Fruit fly (Drosophila melanogaster) whole organism, prepupa: ENCODE measurements around the gene Sap130.

Source experiments
- Blimp-1 ChIP-seq: fragments of 200-800 bp; sonication (Bioruptor generic); optimal IDR thresholded peaks from 3 replicates; lab custom pipeline; 2017; ENCODE audit warnings: missing biosample characterization, missing genetic modification characterization, mild to moderate bottlenecking, moderate library complexity, missing genetic modification reagents
- CG10669 ChIP-seq: fragments of 200-800 bp; sonication (Bioruptor generic); optimal IDR thresholded peaks from 3 replicates; lab custom pipeline; 2018; ENCODE audit warnings: missing biosample characterization, mild to moderate bottlenecking, missing genetic modification characterization, moderate library complexity
- CG11294 ChIP-seq: fragments of 200-800 bp; sonication (Bioruptor generic); IDR thresholded peaks from 2 replicates; pipeline ENCODE4 v1.3.6; 2022; ENCODE audit warnings: missing biosample characterization, missing genetic modification characterization
- CG11902 ChIP-seq: fragments of 200-800 bp; sonication (Bioruptor generic); optimal IDR thresholded peaks from 3 replicates; lab custom pipeline; 2016; ENCODE audit warnings: missing biosample characterization, missing genetic modification characterization
- CG3032 ChIP-seq: fragments of 200-800 bp; optimal IDR thresholded peaks from 2 replicates; lab custom pipeline; 2019; ENCODE audit warnings: missing biosample characterization, mild to moderate bottlenecking, missing genetic modification characterization, moderate library complexity
- CG31627 ChIP-seq: fragments of 200-800 bp; sonication (Bioruptor generic); optimal IDR thresholded peaks from 3 replicates; lab custom pipeline; 2016; ENCODE audit warnings: missing biosample characterization, missing genetic modification characterization
- CG6163 ChIP-seq: fragments of 200-800 bp; sonication (Bioruptor generic); IDR thresholded peaks from 3 replicates; pipeline ENCODE4 v1.3.6; 2022; ENCODE audit warnings: missing biosample characterization, missing genetic modification characterization
- CG6276 ChIP-seq: fragments of 200-800 bp; sonication (Bioruptor generic); optimal IDR thresholded peaks from 2 replicates; lab custom pipeline; 2017; ENCODE audit warnings: missing biosample characterization, mild to moderate bottlenecking, missing genetic modification characterization
- CG6792 ChIP-seq: fragments of 200-800 bp; sonication (Bioruptor generic); optimal IDR thresholded peaks from 3 replicates; lab custom pipeline; 2016; ENCODE audit warnings: missing biosample characterization, missing genetic modification characterization
- CG6854 ChIP-seq: fragments of 200-800 bp; sonication (Bioruptor generic); optimal IDR thresholded peaks from 2 replicates; lab custom pipeline; 2017; ENCODE audit warnings: missing biosample characterization, mild to moderate bottlenecking, missing genetic modification characterization
- CG8319 ChIP-seq: fragments of 200-800 bp; sonication (Bioruptor generic); optimal IDR thresholded peaks from 3 replicates; lab custom pipeline; 2016; ENCODE audit warnings: missing biosample characterization, missing genetic modification characterization
- CG8632 ChIP-seq: fragments of 200-800 bp; sonication (Bioruptor generic); optimal IDR thresholded peaks from 3 replicates; lab custom pipeline; 2016; ENCODE audit warnings: missing biosample characterization, missing genetic modification characterization
- CG9139 ChIP-seq: fragments of 200-800 bp; sonication (Bioruptor generic); optimal IDR thresholded peaks from 3 replicates; lab custom pipeline; 2017; ENCODE audit warnings: missing biosample characterization, mild to moderate bottlenecking, missing genetic modification characterization
- Eip93F ChIP-seq: fragments of 200-800 bp; sonication (Bioruptor generic); optimal IDR thresholded peaks from 2 replicates; lab custom pipeline; 2016; ENCODE audit warnings: missing biosample characterization, mild to moderate bottlenecking, missing genetic modification characterization
- Ets96B ChIP-seq: fragments of 200-800 bp; optimal IDR thresholded peaks from 2 replicates; lab custom pipeline; 2019; ENCODE audit warnings: missing biosample characterization, mild to moderate bottlenecking, missing genetic modification characterization, moderate library complexity
- Hr39 ChIP-seq: fragments of 200-800 bp; sonication (Bioruptor generic); optimal IDR thresholded peaks from 2 replicates; lab custom pipeline; 2016; ENCODE audit warnings: missing biosample characterization, missing genetic modification characterization
- Hr4 ChIP-seq: fragments of 200-800 bp; sonication (Bioruptor generic); optimal IDR thresholded peaks from 3 replicates; lab custom pipeline; 2016; ENCODE audit warnings: missing biosample characterization, missing genetic modification characterization
- Smox ChIP-seq: fragments of 200-800 bp; sonication (Bioruptor generic); optimal IDR thresholded peaks from 3 replicates; lab custom pipeline; 2016; ENCODE audit warnings: missing biosample characterization, missing genetic modification characterization
- Sox102F ChIP-seq: fragments of 200-800 bp; sonication (Bioruptor generic); optimal IDR thresholded peaks from 2 replicates; lab custom pipeline; 2016; ENCODE audit warnings: missing biosample characterization, mild to moderate bottlenecking, missing genetic modification characterization
- Sox15 ChIP-seq: fragments of 200-800 bp; sonication (Bioruptor generic); optimal IDR thresholded peaks from 3 replicates; lab custom pipeline; 2016; ENCODE audit warnings: missing biosample characterization, missing genetic modification characterization
- achi ChIP-seq: fragments of 200-800 bp; sonication (Bioruptor generic); optimal IDR thresholded peaks from 3 replicates; lab custom pipeline; 2016; ENCODE audit warnings: missing biosample characterization, missing genetic modification characterization
- cyc ChIP-seq: fragments of 200-800 bp; sonication (Bioruptor generic); optimal IDR thresholded peaks from 3 replicates; lab custom pipeline; 2016; ENCODE audit warnings: missing biosample characterization, missing genetic modification characterization
- dac ChIP-seq: fragments of 200-800 bp; sonication (Bioruptor generic); optimal IDR thresholded peaks from 2 replicates; lab custom pipeline; 2017; ENCODE audit warnings: missing biosample characterization, mild to moderate bottlenecking, missing genetic modification characterization
- esn ChIP-seq: fragments of 200-800 bp; sonication (Bioruptor generic); optimal IDR thresholded peaks from 2 replicates; lab custom pipeline; 2016; ENCODE audit warnings: missing biosample characterization, mild to moderate bottlenecking, missing genetic modification characterization, moderate library complexity
- fd59A ChIP-seq: fragments of 200-800 bp; sonication (Bioruptor generic); optimal IDR thresholded peaks from 2 replicates; lab custom pipeline; 2017; ENCODE audit warnings: missing biosample characterization, mild to moderate bottlenecking, missing genetic modification characterization, missing genetic modification reagents
- lz ChIP-seq: fragments of 200-800 bp; sonication (Bioruptor generic); optimal IDR thresholded peaks from 3 replicates; lab custom pipeline; 2016; ENCODE audit warnings: missing biosample characterization, missing genetic modification characterization
- salr ChIP-seq, 2 experiments: fragments of 200-800 bp; sonication (Bioruptor generic); optimal IDR thresholded peaks; 3 replicates each; lab custom pipeline; 2016 to 2018; ENCODE audit warnings: missing biosample characterization in 2 of 2, missing genetic modification characterization in 2 of 2, mild to moderate bottlenecking in 1 of 2
- ss ChIP-seq, 2 experiments: fragments of 200-800 bp; sonication (Bioruptor generic); optimal IDR thresholded peaks; 2 replicates in 1 of 2; 3 replicates in 1 of 2; lab custom pipeline; 2017 to 2018; ENCODE audit warnings: mild to moderate bottlenecking in 2 of 2, missing biosample characterization in 2 of 2, missing genetic modification characterization in 2 of 2, moderate library complexity in 1 of 2
- svp ChIP-seq: fragments of 200-800 bp; sonication (Bioruptor generic); peaks from one replicate; lab custom pipeline; 2016; ENCODE audit warnings: missing biosample characterization, missing genetic modification characterization
- topi ChIP-seq: fragments of 200-800 bp; sonication (Bioruptor generic); optimal IDR thresholded peaks from 3 replicates; lab custom pipeline; 2016; ENCODE audit warnings: missing biosample characterization, missing genetic modification characterization
- vri ChIP-seq: fragments of 200-800 bp; sonication (Bioruptor generic); optimal IDR thresholded peaks from 3 replicates; lab custom pipeline; 2016; ENCODE audit warnings: missing biosample characterization, mild to moderate bottlenecking, missing genetic modification characterization

Sap130 gene

DNA sequence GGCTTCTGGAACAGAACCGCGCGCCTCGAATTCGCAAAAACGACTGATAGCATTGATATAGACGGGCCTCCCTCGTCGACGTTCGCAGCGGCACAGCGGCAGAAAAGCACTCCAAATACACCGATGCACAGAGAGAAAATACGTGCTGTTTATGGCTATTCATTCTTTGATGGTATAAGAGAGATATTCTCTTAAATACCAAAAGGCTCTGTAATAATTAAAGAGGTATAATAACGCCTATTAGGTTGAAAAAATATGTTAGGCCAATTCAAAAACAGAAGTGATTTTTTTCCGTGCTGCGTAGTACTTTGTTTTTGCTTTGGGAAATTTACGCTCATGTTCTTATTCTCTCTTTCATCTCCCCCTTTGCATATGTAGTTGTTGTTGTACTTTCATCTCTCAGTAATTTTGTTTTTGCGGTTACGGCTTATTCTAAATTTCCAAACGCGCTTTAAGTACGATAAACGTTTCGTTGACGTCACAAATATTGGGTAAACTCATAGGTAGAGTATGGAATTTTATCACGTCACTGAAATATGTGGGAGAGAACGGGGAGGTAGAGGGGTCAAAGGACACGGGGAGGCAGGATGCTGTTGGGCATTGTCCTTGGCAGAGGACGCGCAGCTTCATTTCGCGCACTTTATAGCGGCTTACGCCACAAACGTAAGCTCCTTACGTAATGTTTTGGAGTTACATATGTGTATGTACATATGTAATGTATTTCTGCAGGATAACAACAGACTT, 37.5 kb downstream of the Sap130 start, which contains the start of gene nebu (continued):
- TF ChIP-seq CG6163 (GFP tag; lab: Robert Waterston, UW) = peak; percentile 99
- peak; percentile 91 for TF ChIP-seq CG9139
- TF ChIP-seq Hr39 (GFP tag; lab: Kevin White, UChicago) = peak; percentile 99
- TF ChIP-seq svp (GFP tag; lab: Kevin White, UChicago) = peak; percentile 100
- TF ChIP-seq salr (GFP tag; optimal IDR thresholded peaks at IDR 0.05; lab: Kevin White, UChicago) = peak; percentile 95 to 96
- peak; percentile 99 for TF ChIP-seq topi
- peak; percentile 97 for TF ChIP-seq Eip93F (GFP tag; lab: Kevin White, UChicago)
- peak; percentile 96 for TF ChIP-seq fd59A (GFP tag; lab: Kevin White, UChicago)
- TF ChIP-seq ss (GFP tag; optimal IDR thresholded peaks at IDR 0.05; lab: Kevin White, UChicago) = peak; percentile 95 to 97

DNA sequence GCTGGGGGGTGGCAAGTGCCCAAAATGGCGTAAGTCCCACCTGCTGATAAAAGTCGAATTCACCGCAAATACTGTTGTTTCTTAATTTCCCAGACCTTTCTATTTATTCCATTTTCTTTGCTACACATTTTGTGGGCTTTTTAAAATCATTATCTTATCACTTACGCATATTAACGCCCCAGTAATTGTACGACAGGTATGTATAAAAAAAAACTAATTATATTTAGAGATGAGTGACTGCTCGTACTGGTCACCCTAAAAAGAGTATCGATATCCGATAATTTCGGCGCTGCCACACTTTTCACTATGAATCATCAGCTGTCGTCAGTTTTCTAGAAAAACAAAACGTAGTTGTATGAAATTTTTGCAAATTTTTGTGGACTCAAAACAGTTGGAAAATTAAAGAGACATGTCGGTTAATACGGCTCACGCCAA, 44.2 kb downstream of the Sap130 start, which contains the start of the genes CG10948 and Wbp2:
CG10948 (minus strand) TSS at position 251 of the 435 bp plus-strand sequence.
Wbp2 (plus strand) TSS at position 299 of the 435 bp plus-strand sequence.
- peak; percentile 44 for TF ChIP-seq CG6854 (GFP tag; lab: Kevin White, UChicago)
- TF ChIP-seq CG8632 (GFP tag; lab: Kevin White, UChicago) = peak; percentile 8
- TF ChIP-seq cyc (GFP tag; lab: Kevin White, UChicago) = no peak
- no peak for TF ChIP-seq Hr4 (GFP tag; lab: Kevin White, UChicago)
- TF ChIP-seq CG6276 (GFP tag; lab: Kevin White, UChicago) = no peak
- TF ChIP-seq Sox15 (GFP tag; lab: Kevin White, UChicago) = no peak
- TF ChIP-seq esn (GFP tag; lab: Kevin White, UChicago) = peak; percentile 44
- TF ChIP-seq vri (GFP tag; lab: Kevin White, UChicago) = peak; percentile 82
- TF ChIP-seq lz (GFP tag; lab: Kevin White, UChicago) = peak; percentile 40
- TF ChIP-seq Ets96B (tag; lab: Kevin White, UChicago) = peak; percentile 10
- peak; percentile 29 for TF ChIP-seq CG3032 (tag; lab: Kevin White, UChicago)
- TF ChIP-seq Smox = no peak
- TF ChIP-seq Eip93F (GFP tag; lab: Kevin White, UChicago) = peak; percentile 50

DNA sequence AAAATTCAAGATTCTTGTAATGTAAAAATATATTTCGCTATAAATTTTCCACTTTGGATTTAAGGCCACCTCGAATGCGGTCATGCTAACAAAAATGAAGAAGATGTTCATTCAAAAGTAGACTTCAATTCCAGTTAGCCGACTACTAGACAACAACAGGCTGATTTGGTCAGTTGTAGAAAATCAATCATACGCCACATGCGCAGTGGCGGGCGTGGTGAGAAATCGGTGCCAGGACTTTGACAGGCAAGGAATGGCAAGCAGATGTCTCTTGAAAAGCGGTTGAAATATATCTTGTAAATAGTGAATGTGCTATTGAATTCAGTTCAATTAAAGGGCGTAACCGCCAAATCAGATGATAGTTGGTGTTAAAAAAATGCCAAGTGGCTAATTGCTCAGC, 47.7 kb downstream of the Sap130 start, which contains the start of gene Ent3:
Ent3 (plus strand) TSS at position 224 of the 400 bp plus-strand sequence.
- TF ChIP-seq achi (GFP tag; lab: Kevin White, UChicago) (no peak), CG11294 (GFP tag; lab: Robert Waterston, UW) (no peak), dac (GFP tag; lab: Kevin White, UChicago) (no peak), CG8632 (GFP tag; lab: Kevin White, UChicago) (no peak), esn (GFP tag; lab: Kevin White, UChicago) (no peak), lz (GFP tag; lab: Kevin White, UChicago) (no peak), CG11902 (GFP tag; lab: Kevin White, UChicago) (no peak), Blimp-1 (GFP tag; lab: Kevin White, UChicago) (no peak), CG6163 (GFP tag; lab: Robert Waterston, UW) (no peak), ss (GFP tag; optimal IDR thresholded peaks at IDR 0.05; lab: Kevin White, UChicago) (no peak), Hr4 (GFP tag; lab: Kevin White, UChicago) (no peak), CG6854 (GFP tag; lab: Kevin White, UChicago) (no peak), CG10669 (GFP tag; lab: Kevin White, UChicago) (no peak), CG8319 (GFP tag; lab: Kevin White, UChicago) (no peak)

DNA sequence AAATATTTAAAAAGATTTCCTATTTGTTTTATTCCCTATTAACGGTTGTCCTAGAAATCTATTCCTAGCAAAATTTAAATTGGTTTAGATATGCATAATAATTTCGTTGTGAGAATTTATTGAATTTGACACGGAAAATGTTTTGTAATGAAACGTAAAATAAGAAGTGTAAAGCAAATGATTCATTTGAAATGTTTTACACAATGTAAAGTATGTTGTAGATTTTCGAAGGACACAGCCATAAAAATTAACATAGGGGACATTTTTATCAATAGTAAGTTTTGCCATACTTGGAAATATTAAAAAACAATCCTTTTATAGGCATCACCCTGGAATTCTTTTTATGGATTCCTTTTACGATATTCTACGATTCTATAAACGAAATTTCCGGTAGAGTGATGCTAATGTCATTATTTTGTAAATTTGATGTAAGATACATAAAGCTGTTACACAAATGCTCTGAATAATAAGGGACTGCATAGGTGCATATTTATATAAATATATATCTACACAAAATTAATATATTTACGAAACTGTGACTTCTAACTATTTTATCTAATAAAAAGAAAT, 51.9 kb downstream of the Sap130 start:
- TF ChIP-seq Sox102F (GFP tag; lab: Kevin White, UChicago) = no peak
- no peak for TF ChIP-seq CG31627 (GFP tag; lab: Kevin White, UChicago)
- no peak for TF ChIP-seq CG9139
- no peak for TF ChIP-seq CG6792 (GFP tag; lab: Kevin White, UChicago)
